Worm (Caenorhabditis elegans) whole organism, L1 larva: ENCODE results near the gene rps-28.

ENCODE experiments used
- nhr-12 ChIP-seq: sonication (generic microtip); optimal IDR thresholded peaks from 2 replicates; lab custom pipeline; 2017; ENCODE audit warnings: missing biosample characterization, missing genetic modification characterization
- nhr-28 ChIP-seq: fragments of 150-350 bp; optimal IDR thresholded peaks from 2 replicates; lab custom pipeline; 2014; ENCODE audit warnings: missing biosample characterization, missing genetic modification characterization
- xbp-1 ChIP-seq: sonication (generic microtip); optimal IDR thresholded peaks from 2 replicates; lab custom pipeline; 2016; ENCODE audit warnings: missing genetic modification characterization, missing compliant biosample characterization
- ztf-4 ChIP-seq: fragments of 150-350 bp; optimal IDR thresholded peaks from 2 replicates; lab custom pipeline; 2014; ENCODE audit warnings: missing biosample characterization, missing genetic modification characterization

DNA sequence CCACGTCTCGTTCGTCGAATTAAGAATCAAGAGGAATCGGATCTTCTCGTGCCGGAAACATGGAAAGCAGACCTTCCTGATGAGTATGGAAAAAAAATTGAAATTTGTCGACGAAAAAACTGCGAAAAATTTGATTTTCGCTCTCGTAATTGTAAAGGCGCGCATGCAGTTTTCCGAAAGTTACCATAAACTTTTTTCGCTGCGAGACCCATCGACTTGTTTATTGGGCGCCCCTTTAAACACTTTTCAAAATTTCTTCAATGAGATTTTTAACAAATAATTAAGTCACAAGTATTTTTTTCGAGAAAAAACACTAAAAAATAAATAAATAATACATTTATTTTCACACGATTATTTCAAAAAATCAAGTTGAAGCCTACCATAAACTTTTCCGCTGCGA is 1.2 kb downstream of the rps-28 start:
- TF ChIP-seq ztf-4 (no peak), nhr-12 (tag; lab: Kevin White, UChicago) (no peak), xbp-1 (tag; lab: Kevin White, UChicago) (no peak), nhr-28 (tag; lab: Kevin White, UChicago) (no peak)
